Fruit fly (Drosophila melanogaster) whole organism, embryonic: Measurements from ENCODE around the gene CG1299.

Source experiments
- Blimp-1 ChIP-seq: fragments of 200-800 bp; sonication (Bioruptor generic); optimal IDR thresholded peaks from 3 replicates; lab custom pipeline; 2018; ENCODE audit warnings: missing biosample characterization, missing genetic modification characterization, mild to moderate bottlenecking, moderate library complexity, missing genetic modification reagents
- CG10462 ChIP-seq: fragments of 200-800 bp; sonication (Bioruptor generic); optimal IDR thresholded peaks from 2 replicates; lab custom pipeline; 2016; ENCODE audit warnings: missing biosample characterization, missing genetic modification characterization
- CG10959 ChIP-seq: fragments of 200-800 bp; sonication (Bioruptor generic); IDR thresholded peaks from 2 replicates; pipeline ENCODE4 v1.3.6; 2022; ENCODE audit warnings: missing biosample characterization, missing genetic modification characterization
- CG11560 ChIP-seq: fragments of 200-800 bp; sonication (Bioruptor generic); IDR thresholded peaks from 3 replicates; pipeline ENCODE4 v1.3.6; 2022; ENCODE audit warnings: missing biosample characterization, missing genetic modification characterization
- CG12155 ChIP-seq: fragments of 200-800 bp; sonication (Bioruptor generic); optimal IDR thresholded peaks from 3 replicates; lab custom pipeline; 2016; ENCODE audit warnings: missing biosample characterization, missing genetic modification characterization
- CG13775 ChIP-seq: fragments of 200-800 bp; sonication (Bioruptor generic); optimal IDR thresholded peaks from 3 replicates; lab custom pipeline; 2017; ENCODE audit warnings: missing biosample characterization, mild to moderate bottlenecking, missing genetic modification characterization
- CG16813 ChIP-seq: fragments of 200-800 bp; sonication (Bioruptor generic); IDR thresholded peaks from 3 replicates; pipeline ENCODE4 v1.3.6; 2022; ENCODE audit warnings: missing biosample characterization, missing genetic modification characterization; ENCODE audit not compliant: partially characterized antibody
- CG17186 ChIP-seq: fragments of 200-800 bp; sonication (Bioruptor generic); optimal IDR thresholded peaks from 3 replicates; lab custom pipeline; 2017; ENCODE audit warnings: missing biosample characterization, missing genetic modification reagents, missing genetic modification characterization
- CG17328 ChIP-seq: fragments of 200-800 bp; sonication (Bioruptor generic); IDR thresholded peaks from 2 replicates; pipeline ENCODE4 v1.3.6; 2022; ENCODE audit warnings: missing biosample characterization, missing genetic modification characterization
- CG34224 ChIP-seq: fragments of 200-800 bp; sonication (Bioruptor generic); IDR thresholded peaks from 3 replicates; pipeline ENCODE4 v1.3.6; 2022; ENCODE audit warnings: missing biosample characterization, missing genetic modification characterization; ENCODE audit not compliant: partially characterized antibody
- CG4424 ChIP-seq: fragments of 200-800 bp; sonication (Bioruptor generic); optimal IDR thresholded peaks from 3 replicates; lab custom pipeline; 2016; ENCODE audit warnings: missing biosample characterization, missing genetic modification characterization
- CG6654 ChIP-seq: fragments of 200-800 bp; sonication (Bioruptor generic); optimal IDR thresholded peaks from 2 replicates; lab custom pipeline; 2017; ENCODE audit warnings: missing biosample characterization, mild to moderate bottlenecking, missing genetic modification characterization
- CG6765 ChIP-seq: fragments of 200-800 bp; sonication (Bioruptor generic); optimal IDR thresholded peaks from 3 replicates; lab custom pipeline; 2017; ENCODE audit warnings: missing biosample characterization, mild to moderate bottlenecking, missing genetic modification characterization
- CG7271 ChIP-seq: fragments of 200-800 bp; sonication (Bioruptor generic); optimal IDR thresholded peaks from 2 replicates; lab custom pipeline; 2018; ENCODE audit warnings: missing biosample characterization, mild to moderate bottlenecking, missing genetic modification characterization, moderate library complexity
- CG9932 ChIP-seq: fragments of 200-800 bp; sonication (Bioruptor generic); IDR thresholded peaks from 2 replicates; pipeline ENCODE4 v1.3.6; 2022; ENCODE audit warnings: missing biosample characterization, missing genetic modification characterization
- CrebB ChIP-seq: fragments of 200-800 bp; sonication (Bioruptor generic); optimal IDR thresholded peaks from 3 replicates; lab custom pipeline; 2018; ENCODE audit warnings: missing biosample characterization, mild to moderate bottlenecking, missing genetic modification characterization
- D ChIP-seq, 2 experiments: fragments of 200-800 bp in 1 of 2; fragments of >200 bp in 1 of 2; sonication (Bioruptor generic) in 1 of 2; optimal IDR thresholded peaks; 2 replicates in 1 of 2; 3 replicates in 1 of 2; lab custom pipeline; 2017; ENCODE audit warnings: mild to moderate bottlenecking in 1 of 2, missing biosample characterization in 1 of 2, missing genetic modification characterization in 1 of 2, missing genetic modification reagents in 1 of 2
- Deaf1 ChIP-seq: fragments of 200-800 bp; optimal IDR thresholded peaks from 3 replicates; lab custom pipeline; 2019; ENCODE audit warnings: missing biosample characterization, mild to moderate bottlenecking, missing genetic modification characterization, moderate library complexity
- Jarid2 ChIP-seq: fragments of 200-800 bp; sonication (Bioruptor generic); optimal IDR thresholded peaks from 3 replicates; lab custom pipeline; 2017; ENCODE audit warnings: mild to moderate bottlenecking, missing biosample characterization, missing genetic modification reagents, missing genetic modification characterization
- Kr ChIP-seq: fragments of 200-800 bp; sonication (Bioruptor generic); optimal IDR thresholded peaks from 2 replicates; lab custom pipeline; 2017; ENCODE audit warnings: missing biosample characterization, mild to moderate bottlenecking, missing genetic modification characterization
- Mes4 ChIP-seq: fragments of 200-800 bp; sonication (Bioruptor generic); optimal IDR thresholded peaks from 2 replicates; lab custom pipeline; 2016; ENCODE audit warnings: missing biosample characterization, missing genetic modification characterization
- Myb ChIP-seq: fragments of 200-800 bp; sonication (Bioruptor generic); optimal IDR thresholded peaks from 2 replicates; lab custom pipeline; 2016; ENCODE audit warnings: missing biosample characterization, missing genetic modification characterization
- Nf-YA ChIP-seq: fragments of 200-800 bp; sonication (Bioruptor generic); IDR thresholded peaks from 2 replicates; pipeline ENCODE4 v1.3.6; 2022; ENCODE audit warnings: missing biosample characterization, missing genetic modification characterization
- Nf-YB ChIP-seq: fragments of 200-800 bp; sonication (Bioruptor generic); optimal IDR thresholded peaks from 3 replicates; lab custom pipeline; 2019; ENCODE audit warnings: missing biosample characterization, mild to moderate bottlenecking, missing genetic modification characterization, moderate library complexity
- Nf-YC ChIP-seq: fragments of 200-800 bp; optimal IDR thresholded peaks from 3 replicates; lab custom pipeline; 2019; ENCODE audit warnings: missing biosample characterization, mild to moderate bottlenecking, missing genetic modification characterization, moderate library complexity
- PHDP ChIP-seq: fragments of 200-800 bp; sonication (Bioruptor generic); optimal IDR thresholded peaks from 3 replicates; lab custom pipeline; 2018; ENCODE audit warnings: missing biosample characterization, mild to moderate bottlenecking, missing genetic modification characterization, moderate library complexity
- Scr ChIP-seq: fragments of 200-800 bp; sonication (Bioruptor generic); IDR thresholded peaks from 2 replicates; pipeline ENCODE4 v1.3.6; 2022; ENCODE audit warnings: missing biosample characterization, missing genetic modification characterization; ENCODE audit not compliant: partially characterized antibody
- Trl ChIP-seq, 3 experiments: fragments of >200 bp in 2 of 3; fragments of 200-800 bp in 1 of 3; sonication (Bioruptor generic) in 1 of 3; optimal IDR thresholded peaks; 2 replicates in 1 of 3; 3 replicates in 2 of 3; lab custom pipeline; 2016 to 2017; ENCODE audit warnings: missing biosample characterization in 1 of 3, missing genetic modification characterization in 1 of 3
- ara ChIP-seq: fragments of 200-800 bp; sonication (Bioruptor generic); IDR thresholded peaks from 2 replicates; pipeline ENCODE4 v1.3.6; 2022; ENCODE audit warnings: missing biosample characterization, missing genetic modification characterization
- bowl ChIP-seq: fragments of 200-800 bp; sonication (Bioruptor generic); IDR thresholded peaks from 2 replicates; pipeline ENCODE4 v1.3.6; 2022; ENCODE audit warnings: missing biosample characterization, missing genetic modification characterization
- ci ChIP-seq: fragments of 200-800 bp; sonication (Bioruptor generic); IDR thresholded peaks from 3 replicates; pipeline ENCODE4 v1.3.6; 2022; ENCODE audit warnings: missing biosample characterization, missing genetic modification characterization
- da ChIP-seq: fragments of 200-800 bp; sonication (Bioruptor generic); optimal IDR thresholded peaks from 2 replicates; lab custom pipeline; 2016; ENCODE audit warnings: missing biosample characterization, missing genetic modification characterization
- disco-r ChIP-seq: fragments of 200-800 bp; sonication (Bioruptor generic); optimal IDR thresholded peaks from 2 replicates; lab custom pipeline; 2016; ENCODE audit warnings: missing biosample characterization, missing genetic modification characterization
- dpn ChIP-seq, 2 experiments: fragments of 200-800 bp; sonication (Bioruptor generic); optimal IDR thresholded peaks; 3 replicates each; lab custom pipeline; 2016; ENCODE audit warnings: missing biosample characterization in 2 of 2, missing genetic modification characterization in 2 of 2
- lov ChIP-seq, 2 experiments: fragments of 200-800 bp in 1 of 2; fragments of >200 bp in 1 of 2; sonication (Bioruptor generic) in 1 of 2; IDR thresholded peaks in 1 of 2; optimal IDR thresholded peaks in 1 of 2; 2 replicates in 1 of 2; 3 replicates in 1 of 2; pipeline versions ENCODE4 v1.3.6 to Lab custom; 2017 to 2022; ENCODE audit warnings: missing biosample characterization in 1 of 2, missing genetic modification characterization in 1 of 2
- nom ChIP-seq: fragments of 200-800 bp; sonication (Bioruptor generic); optimal IDR thresholded peaks from 2 replicates; lab custom pipeline; 2017; ENCODE audit warnings: missing biosample characterization, missing genetic modification characterization, mild to moderate bottlenecking, moderate library complexity, missing genetic modification reagents
- pita ChIP-seq: fragments of 200-800 bp; sonication (Bioruptor generic); optimal IDR thresholded peaks from 2 replicates; lab custom pipeline; 2017; ENCODE audit warnings: missing biosample characterization, mild to moderate bottlenecking, missing genetic modification characterization
- pros ChIP-seq: fragments of 200-800 bp; sonication (Bioruptor generic); optimal IDR thresholded peaks from 3 replicates; lab custom pipeline; 2019; ENCODE audit warnings: missing biosample characterization, mild to moderate bottlenecking, missing genetic modification characterization, moderate library complexity
- sens ChIP-seq: fragments of 200-800 bp; sonication (Bioruptor generic); peaks from one replicate; lab custom pipeline; 2016; ENCODE audit warnings: missing biosample characterization, missing genetic modification characterization
- sqz ChIP-seq: fragments of 200-800 bp; sonication (Bioruptor generic); optimal IDR thresholded peaks from 3 replicates; lab custom pipeline; 2018; ENCODE audit warnings: missing biosample characterization, mild to moderate bottlenecking, missing genetic modification characterization
- ssp ChIP-seq: fragments of 200-800 bp; sonication (Bioruptor generic); IDR thresholded peaks from 2 replicates; pipeline ENCODE4 v1.3.6; 2022; ENCODE audit warnings: missing biosample characterization, missing genetic modification characterization
- tna ChIP-seq: fragments of 200-800 bp; sonication (Bioruptor generic); IDR thresholded peaks from 2 replicates; pipeline ENCODE4 v1.3.6; 2022; ENCODE audit warnings: missing biosample characterization, missing genetic modification characterization; ENCODE audit not compliant: partially characterized antibody
- ttk ChIP-seq: fragments of 200-800 bp; sonication (Bioruptor generic); IDR thresholded peaks from 2 replicates; pipeline ENCODE4 v2.1.2; 2022; ENCODE audit warnings: missing biosample characterization, missing genetic modification characterization
- usp ChIP-seq: fragments of >200 bp; optimal IDR thresholded peaks from 2 replicates; lab custom pipeline; 2017; ENCODE audit warnings: missing biosample characterization, missing genetic modification characterization
- z ChIP-seq: fragments of 200-800 bp; sonication (Bioruptor generic); IDR thresholded peaks from 3 replicates; pipeline ENCODE4 v1.3.6; 2022; ENCODE audit warnings: missing biosample characterization, missing genetic modification characterization
- zf30C ChIP-seq: fragments of 200-800 bp; sonication (Bioruptor generic); optimal IDR thresholded peaks from 3 replicates; lab custom pipeline; 2018; ENCODE audit warnings: missing biosample characterization, mild to moderate bottlenecking, missing genetic modification characterization

The CG1299 gene

dm6 chr3L:4159264-4159663 lies 10.8 kb downstream of the CG1299 start:
- no peak for TF ChIP-seq CG9932 (GFP tag; lab: Robert Waterston, UW)
- TF ChIP-seq zf30C (GFP tag; lab: Kevin White, UChicago): peak; percentile 25
- no peak for TF ChIP-seq ssp (GFP tag; lab: Robert Waterston, UW)
- TF ChIP-seq Nf-YC (tag; lab: Kevin White, UChicago): peak; percentile 88
- no peak for TF ChIP-seq CG10959 (GFP tag; lab: Robert Waterston, UW)
- TF ChIP-seq ara: no peak
- peak; percentile 30 for TF ChIP-seq CG12155 (GFP tag; lab: Kevin White, UChicago)
- TF ChIP-seq sqz (GFP tag; lab: Kevin White, UChicago): peak; percentile 48
- peak; percentile 66 for TF ChIP-seq sens (GFP tag; lab: Kevin White, UChicago)
- TF ChIP-seq z (GFP tag; lab: Robert Waterston, UW): peak; percentile 60; the same call in 1 of the 3 replicates
- TF ChIP-seq pros: peak; percentile 94
- TF ChIP-seq Nf-YB (GFP tag; lab: Kevin White, UChicago): peak; percentile 93
- TF ChIP-seq, all 482 proteins: peak for 8

dm6 chr3L:4160926-4161325 lies 12.4 kb downstream of the CG1299 start, which contains the start of gene nab:
Gene nab, minus strand, starts transcription at chr3L:4160932.
- TF ChIP-seq pros: peak; percentile 91
- TF ChIP-seq CG16813 (GFP tag; lab: Robert Waterston, UW): no peak
- TF ChIP-seq CG4424 (GFP tag; lab: Kevin White, UChicago): no peak
- TF ChIP-seq CG17328 (GFP tag; lab: Robert Waterston, UW): 0 out of 2 replicates have a peak, but pooled peaks have one; percentile 7
- peak; percentile 92 for TF ChIP-seq Deaf1
- peak; percentile 56 for TF ChIP-seq Kr (GFP tag; lab: Kevin White, UChicago)
- TF ChIP-seq z (GFP tag; lab: Robert Waterston, UW): peak; percentile 95
- TF ChIP-seq Mes4: no peak
- no peak for TF ChIP-seq ssp (GFP tag; lab: Robert Waterston, UW)
- TF ChIP-seq da (GFP tag; lab: Kevin White, UChicago): no peak
- peak; percentile 31 for TF ChIP-seq Blimp-1 (GFP tag; lab: Kevin White, UChicago)
- no peak for TF ChIP-seq CG34224 (GFP tag; lab: Robert Waterston, UW)
- peak; percentile 0 for TF ChIP-seq Jarid2 (GFP tag; lab: Kevin White, UChicago)
- TF ChIP-seq CG11560: no peak
- no peak for TF ChIP-seq CG17186 (GFP tag; lab: Kevin White, UChicago)
- TF ChIP-seq CG6654: no peak
- TF ChIP-seq nom (GFP tag; lab: Kevin White, UChicago): peak; percentile 13
- no peak for TF ChIP-seq lov (optimal IDR thresholded peaks at IDR 0.05; lab: Kevin White, UChicago)
- no peak for TF ChIP-seq lov (GFP tag; IDR thresholded peaks at IDR 0.05; lab: Robert Waterston, UW)
- TF ChIP-seq usp (GFP tag; lab: Kevin White, UChicago): no peak
- no peak for TF ChIP-seq D (optimal IDR thresholded peaks at IDR 0.05; lab: Kevin White, UChicago)
- no peak for TF ChIP-seq D (GFP tag; optimal IDR thresholded peaks at IDR 0.05; lab: Kevin White, UChicago)
- TF ChIP-seq CG6765 (GFP tag; lab: Kevin White, UChicago): no peak
- TF ChIP-seq pita (GFP tag; lab: Kevin White, UChicago): no peak
- TF ChIP-seq ttk: no peak
- TF ChIP-seq sqz (GFP tag; lab: Kevin White, UChicago): peak; percentile 25
- no peak for TF ChIP-seq ci (GFP tag; lab: Robert Waterston, UW)
- no peak for TF ChIP-seq disco-r (GFP tag; lab: Kevin White, UChicago)
- no peak for TF ChIP-seq CG13775 (GFP tag; lab: Kevin White, UChicago)
- TF ChIP-seq PHDP (tag; lab: Kevin White, UChicago): no peak
- TF ChIP-seq Scr: no peak
- peak; percentile 7 to 66 for TF ChIP-seq Trl (optimal IDR thresholded peaks at IDR 0.05; lab: Kevin White, UChicago)
- TF ChIP-seq Trl (GFP tag; optimal IDR thresholded peaks at IDR 0.05; lab: Kevin White, UChicago): no peak
- TF ChIP-seq bowl (GFP tag; lab: Robert Waterston, UW): no peak
- no peak for TF ChIP-seq Myb (GFP tag; lab: Kevin White, UChicago)
- no peak for TF ChIP-seq dpn (GFP tag; optimal IDR thresholded peaks at IDR 0.05; lab: Kevin White, UChicago)
- TF ChIP-seq Nf-YA: no peak
- TF ChIP-seq CrebB: no peak
- TF ChIP-seq CG10462: no peak
- peak; percentile 58 for TF ChIP-seq Nf-YB (GFP tag; lab: Kevin White, UChicago)
- peak; percentile 83 for TF ChIP-seq Nf-YC (tag; lab: Kevin White, UChicago)
- TF ChIP-seq tna (GFP tag; lab: Robert Waterston, UW): no peak
- TF ChIP-seq CG7271: peak; percentile 38
